Fruit fly (Drosophila melanogaster) whole organism, adult: ENCODE results near the gene M6.
A peak's percentile ranks its signal among the peaks of the same experiment; 100 is the strongest.

ENCODE experiments used
- CG11617 ChIP-seq: fragments of 200-800 bp; sonication (Bioruptor generic); optimal IDR thresholded peaks from 2 replicates; lab custom pipeline; 2017; ENCODE audit warnings: mild to moderate bottlenecking, missing biosample characterization, missing genetic modification reagents, missing genetic modification characterization
- CG14711 ChIP-seq: fragments of 200-800 bp; sonication (Bioruptor generic); optimal IDR thresholded peaks from 2 replicates; lab custom pipeline; 2018; ENCODE audit warnings: missing biosample characterization, mild to moderate bottlenecking, missing genetic modification characterization, moderate library complexity
- CG1620 ChIP-seq: fragments of 200-800 bp; sonication (Bioruptor generic); optimal IDR thresholded peaks from 2 replicates; lab custom pipeline; 2016; ENCODE audit warnings: missing biosample characterization, missing genetic modification characterization
- CG5204 ChIP-seq: fragments of 200-800 bp; sonication (Bioruptor generic); optimal IDR thresholded peaks from 2 replicates; lab custom pipeline; 2016; ENCODE audit warnings: missing biosample characterization, missing genetic modification characterization
- Hr96 ChIP-seq: fragments of 200-800 bp; sonication (Bioruptor generic); optimal IDR thresholded peaks from 2 replicates; lab custom pipeline; 2016; ENCODE audit warnings: missing biosample characterization, missing genetic modification characterization
- Mnt ChIP-seq: fragments of 200-800 bp; sonication (Bioruptor generic); optimal IDR thresholded peaks from 2 replicates; lab custom pipeline; 2016; ENCODE audit warnings: missing biosample characterization, mild to moderate bottlenecking, missing genetic modification characterization
- bab1 ChIP-seq: fragments of 200-800 bp; sonication (Bioruptor generic); optimal IDR thresholded peaks from 3 replicates; lab custom pipeline; 2019; ENCODE audit warnings: missing biosample characterization, mild to moderate bottlenecking, missing genetic modification characterization, moderate library complexity
- cic ChIP-seq: fragments of 200-800 bp; sonication (Bioruptor generic); optimal IDR thresholded peaks from 2 replicates; lab custom pipeline; 2017; ENCODE audit warnings: missing biosample characterization, mild to moderate bottlenecking, missing genetic modification characterization, moderate library complexity
- kay ChIP-seq: fragments of 200-800 bp; sonication (Bioruptor generic); peaks from one replicate; lab custom pipeline; 2016; ENCODE audit warnings: missing biosample characterization, missing genetic modification characterization, borderline replicate concordance
- ovo ChIP-seq: fragments of 200-800 bp; sonication (Bioruptor generic); optimal IDR thresholded peaks from 2 replicates; lab custom pipeline; 2016; ENCODE audit warnings: missing biosample characterization, missing genetic modification characterization
- pad ChIP-seq: fragments of 200-800 bp; sonication (Bioruptor generic); optimal IDR thresholded peaks from 3 replicates; lab custom pipeline; 2017; ENCODE audit warnings: missing biosample characterization, missing genetic modification characterization, mild to moderate bottlenecking, moderate library complexity, missing genetic modification reagents
- tj ChIP-seq: fragments of 200-800 bp; sonication (Bioruptor generic); optimal IDR thresholded peaks from 3 replicates; lab custom pipeline; 2017; ENCODE audit warnings: missing biosample characterization, mild to moderate bottlenecking, missing genetic modification characterization, moderate library complexity
- toe ChIP-seq: fragments of 200-800 bp; sonication (Bioruptor generic); optimal IDR thresholded peaks from 2 replicates; lab custom pipeline; 2016; ENCODE audit warnings: missing biosample characterization, missing genetic modification characterization

dm6 chr3L:21492723-21493316 is 14.8 kb upstream of the M6 start, which contains the start of the genes CG7202 and CG7519:
- TF ChIP-seq CG5204 (no peak), Hr96 (GFP tag; lab: Kevin White, UChicago) (no peak), CG1620 (GFP tag; lab: Kevin White, UChicago) (no peak), tj (GFP tag; lab: Kevin White, UChicago) (no peak), bab1 (GFP tag; lab: Kevin White, UChicago) (peak; percentile 8), ovo (GFP tag; lab: Kevin White, UChicago) (no peak), pad (GFP tag; lab: Kevin White, UChicago) (no peak), Mnt (peak; percentile 49), CG11617 (GFP tag; lab: Kevin White, UChicago) (no peak), toe (GFP tag; lab: Kevin White, UChicago) (no peak), kay (GFP tag; lab: Kevin White, UChicago) (no peak), CG14711 (no peak), cic (GFP tag; lab: Kevin White, UChicago) (no peak)
